Comparison of ENCODE assay signal across 1 worm cellular context in the genomic region with DNA sequence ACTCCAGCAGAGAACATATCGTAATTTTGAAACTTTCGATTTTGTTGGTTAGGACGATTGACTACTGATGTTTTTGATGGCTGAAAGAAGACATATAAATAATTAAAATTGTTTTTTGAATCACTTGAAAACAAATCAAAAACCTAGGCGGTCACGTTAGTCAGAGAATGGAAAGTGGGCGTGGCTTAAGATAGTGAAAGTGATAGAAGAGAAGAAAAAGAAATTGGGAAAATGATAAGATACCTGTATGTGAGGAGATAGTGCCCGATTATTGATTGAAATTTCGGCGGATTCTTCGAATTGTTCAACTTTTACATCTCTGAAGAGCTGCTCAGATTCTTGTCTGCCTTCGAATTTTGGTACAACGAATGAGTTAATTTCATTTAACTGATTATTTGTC.
TF ChIP-seq lines count a peak whose summit lies in the region.

No protein-coding gene starts in this region.

TF ChIP-seq in whole organism, L1 larva, 84 proteins besides CTCF, POLR2A, EP300 and RAD21 (continued from another document):
- peak in 1 of 2 experiments; percentile 2 for TF ChIP-seq lin-35 (GFP tag; optimal IDR thresholded peaks at IDR 0.05; lab: Kevin White, UChicago)
- no peak for TF ChIP-seq unc-30 (tag; optimal IDR thresholded peaks at IDR 0.05; lab: Kevin White, UChicago)
- no peak for TF ChIP-seq ztf-4 (tag; optimal IDR thresholded peaks at IDR 0.05; lab: Kevin White, UChicago)
- TF ChIP-seq elt-2 (tag; optimal IDR thresholded peaks at IDR 0.05; lab: Kevin White, UChicago): no peak
- TF ChIP-seq elt-3 (tag; optimal IDR thresholded peaks at IDR 0.05; lab: Kevin White, UChicago): peak in 5 of 6 experiments; percentile 49 to 94 (median 71)
- no peak for TF ChIP-seq ets-5 (GFP tag; IDR thresholded peaks at IDR 0.05; lab: Robert Waterston, UW)
- no peak for TF ChIP-seq efl-3 (GFP tag; optimal IDR thresholded peaks at IDR 0.05; lab: Kevin White, UChicago)
- no peak for TF ChIP-seq unc-98 (GFP tag; IDR thresholded peaks at IDR 0.05; lab: Robert Waterston, UW)
- TF ChIP-seq dpl-1 (GFP tag; optimal IDR thresholded peaks at IDR 0.05; lab: Kevin White, UChicago): no peak
- no peak for TF ChIP-seq nhr-76 (tag; optimal IDR thresholded peaks at IDR 0.05; lab: Kevin White, UChicago)
- TF ChIP-seq efl-1 (optimal IDR thresholded peaks at IDR 0.05; lab: Kevin White, UChicago): no peak
- TF ChIP-seq efl-1 (GFP tag; optimal IDR thresholded peaks at IDR 0.05 in 1 of 2; lab: Kevin White, UChicago): peak in 1 of 2 experiments; percentile 86
- no peak for TF ChIP-seq lin-13 (GFP tag; optimal IDR thresholded peaks at IDR 0.05; lab: Kevin White, UChicago)
- TF ChIP-seq snu-23 (GFP tag; optimal IDR thresholded peaks at IDR 0.05; lab: Kevin White, UChicago): peak; percentile 10
- TF ChIP-seq fkh-10 (GFP tag; optimal IDR thresholded peaks at IDR 0.05; lab: Kevin White, UChicago): no peak
- peak; percentile 11 for TF ChIP-seq lin-14 (GFP tag; optimal IDR thresholded peaks at IDR 0.05; lab: Kevin White, UChicago)
- no peak for TF ChIP-seq unc-62 (GFP tag; optimal IDR thresholded peaks at IDR 0.05; lab: Kevin White, UChicago)
- TF ChIP-seq nhr-90 (tag; optimal IDR thresholded peaks at IDR 0.05; lab: Kevin White, UChicago; ENCODE audit: poor library complexity): no peak
- TF ChIP-seq C16A3.4 (tag; optimal IDR thresholded peaks at IDR 0.05; lab: Kevin White, UChicago): no peak
- peak; percentile 53 for TF ChIP-seq nhr-85 (tag; lab: Kevin White, UChicago)
- no peak for TF ChIP-seq ceh-63 (GFP tag; optimal IDR thresholded peaks at IDR 0.05; lab: Kevin White, UChicago)
- no peak for TF ChIP-seq sox-4 (tag; optimal IDR thresholded peaks at IDR 0.05; lab: Kevin White, UChicago)
- no peak for TF ChIP-seq lir-3 (tag; optimal IDR thresholded peaks at IDR 0.05; lab: Kevin White, UChicago; ENCODE audit: poor library complexity)
- no peak for TF ChIP-seq rnt-1 (tag; optimal IDR thresholded peaks at IDR 0.05; lab: Kevin White, UChicago)
- no peak for TF ChIP-seq C04F5.9 (tag; optimal IDR thresholded peaks at IDR 0.05; lab: Kevin White, UChicago)
- peak; percentile 14 for TF ChIP-seq nhr-20 (tag; optimal IDR thresholded peaks at IDR 0.05; lab: Kevin White, UChicago)
- TF ChIP-seq blmp-1 (tag; optimal IDR thresholded peaks at IDR 0.05; lab: Kevin White, UChicago): peak; percentile 97
